Worm (Caenorhabditis elegans) whole organism, L2 larva: ENCODE data around the gene gei-1.

Experiments
- C34F6.9 ChIP-seq: fragments of 150-350 bp; optimal IDR thresholded peaks from 2 replicates; lab custom pipeline; 2014; ENCODE audit warnings: missing biosample characterization, missing genetic modification characterization
- F13H6.1 ChIP-seq: sonication (generic microtip); optimal IDR thresholded peaks from 2 replicates; lab custom pipeline; 2016; ENCODE audit warnings: missing genetic modification characterization, missing compliant biosample characterization
- R02D3.7 ChIP-seq: fragments of 150-350 bp; optimal IDR thresholded peaks from 2 replicates; lab custom pipeline; 2014; ENCODE audit warnings: missing biosample characterization, missing genetic modification characterization
- Y55F3AM.14 ChIP-seq: fragments of 200-800 bp; sonication (Bioruptor generic); optimal IDR thresholded peaks from 2 replicates; lab custom pipeline; 2018; ENCODE audit warnings: mild to moderate bottlenecking, missing genetic modification characterization, missing compliant biosample characterization
- ZK546.5 ChIP-seq: sonication (generic microtip); optimal IDR thresholded peaks from 2 replicates; lab custom pipeline; 2017; ENCODE audit warnings: missing biosample characterization, missing genetic modification characterization
- alr-1 ChIP-seq: fragments of 150-350 bp; optimal IDR thresholded peaks from 2 replicates; lab custom pipeline; 2014; ENCODE audit warnings: missing biosample characterization, missing genetic modification characterization
- aly-2 ChIP-seq: fragments of 150-350 bp; optimal IDR thresholded peaks from 2 replicates; lab custom pipeline; 2014; ENCODE audit warnings: missing biosample characterization, missing genetic modification characterization
- ama-1 ChIP-seq: fragments of 150-350 bp; optimal IDR thresholded peaks from 2 replicates; lab custom pipeline; 2018; ENCODE audit warnings: inconsistent platforms
- ceh-16 ChIP-seq: fragments of 150-350 bp; optimal IDR thresholded peaks from 2 replicates; lab custom pipeline; 2014; ENCODE audit warnings: missing biosample characterization, missing genetic modification characterization
- egl-27 ChIP-seq: sonication (generic microtip); optimal IDR thresholded peaks from 3 replicates; lab custom pipeline; 2017; ENCODE audit warnings: missing biosample characterization, missing genetic modification reagents, missing genetic modification characterization
- elt-3 ChIP-seq: sonication (generic microtip); optimal IDR thresholded peaks from 2 replicates; lab custom pipeline; 2017; ENCODE audit warnings: missing biosample characterization, missing genetic modification characterization
- fos-1 ChIP-seq: fragments of 150-350 bp; optimal IDR thresholded peaks from 2 replicates; lab custom pipeline; 2014; ENCODE audit warnings: missing biosample characterization, missing genetic modification characterization
- gmeb-1 ChIP-seq: fragments of 150-350 bp; optimal IDR thresholded peaks from 2 replicates; lab custom pipeline; 2014; ENCODE audit warnings: missing biosample characterization, missing genetic modification characterization
- lin-11 ChIP-seq: fragments of 150-350 bp; sonication (generic microtip); optimal IDR thresholded peaks from 2 replicates; lab custom pipeline; 2014; ENCODE audit warnings: missing biosample characterization, missing genetic modification characterization, inconsistent platforms, mixed read lengths
- lin-13 ChIP-seq: fragments of 150-350 bp; optimal IDR thresholded peaks from 2 replicates; lab custom pipeline; 2014; ENCODE audit warnings: missing biosample characterization, missing genetic modification reagents, missing genetic modification characterization
- mab-5 ChIP-seq: fragments of 150-350 bp; optimal IDR thresholded peaks from 2 replicates; lab custom pipeline; 2014; ENCODE audit warnings: missing biosample characterization, missing genetic modification characterization
- mbf-1 ChIP-seq: sonication (generic microtip); optimal IDR thresholded peaks from 2 replicates; lab custom pipeline; 2017; ENCODE audit warnings: missing biosample characterization, missing genetic modification characterization
- nhr-10 ChIP-seq: sonication (generic microtip); optimal IDR thresholded peaks from 2 replicates; lab custom pipeline; 2017; ENCODE audit warnings: missing biosample characterization, missing genetic modification characterization
- nhr-11 ChIP-seq: fragments of 150-350 bp; optimal IDR thresholded peaks from 2 replicates; lab custom pipeline; 2014; ENCODE audit warnings: missing biosample characterization, missing genetic modification characterization
- nhr-12 ChIP-seq: fragments of 150-350 bp; optimal IDR thresholded peaks from 2 replicates; lab custom pipeline; 2014; ENCODE audit warnings: missing biosample characterization, missing genetic modification characterization
- nhr-129 ChIP-seq: fragments of 150-350 bp; optimal IDR thresholded peaks from 2 replicates; lab custom pipeline; 2014; ENCODE audit warnings: missing biosample characterization, missing genetic modification characterization
- nhr-21 ChIP-seq: fragments of 150-350 bp; optimal IDR thresholded peaks from 2 replicates; lab custom pipeline; 2014; ENCODE audit warnings: missing biosample characterization, missing genetic modification characterization
- nhr-23 ChIP-seq: fragments of 150-350 bp; optimal IDR thresholded peaks from 2 replicates; lab custom pipeline; 2014; ENCODE audit warnings: missing biosample characterization, missing genetic modification reagents, missing genetic modification characterization
- nhr-237 ChIP-seq: fragments of 150-350 bp; optimal IDR thresholded peaks from 2 replicates; lab custom pipeline; 2014; ENCODE audit warnings: missing biosample characterization, missing genetic modification characterization
- nhr-6 ChIP-seq: fragments of 150-350 bp; optimal IDR thresholded peaks from 2 replicates; lab custom pipeline; 2014; ENCODE audit warnings: missing biosample characterization, missing genetic modification characterization
- nhr-77 ChIP-seq: fragments of 150-350 bp; optimal IDR thresholded peaks from 2 replicates; lab custom pipeline; 2014; ENCODE audit warnings: missing biosample characterization, missing genetic modification characterization
- sem-4 ChIP-seq: fragments of 150-350 bp; optimal IDR thresholded peaks from 2 replicates; lab custom pipeline; 2014; ENCODE audit warnings: missing biosample characterization, missing genetic modification reagents, missing genetic modification characterization
- skn-1 ChIP-seq: sonication (generic microtip); optimal IDR thresholded peaks from 2 replicates; lab custom pipeline; 2017; ENCODE audit warnings: missing biosample characterization, missing genetic modification characterization
- sma-9 ChIP-seq, 2 experiments: fragments of 150-350 bp in 1 of 2; sonication (generic microtip) in 1 of 2; optimal IDR thresholded peaks; 2 replicates each; lab custom pipeline; 2014 to 2016; ENCODE audit warnings: missing genetic modification characterization in 2 of 2, mild to moderate bottlenecking in 1 of 2, missing biosample characterization in 1 of 2, missing compliant biosample characterization in 1 of 2, missing genetic modification reagents in 1 of 2, moderate library complexity in 1 of 2
- unc-39 ChIP-seq: fragments of 150-350 bp; optimal IDR thresholded peaks from 2 replicates; lab custom pipeline; 2014; ENCODE audit warnings: missing biosample characterization, missing genetic modification characterization
- unc-55 ChIP-seq: fragments of 150-350 bp; sonication (generic microtip); optimal IDR thresholded peaks from 3 replicates; lab custom pipeline; 2014; ENCODE audit warnings: missing biosample characterization, missing genetic modification reagents, missing genetic modification characterization
- unc-62 ChIP-seq: fragments of 150-350 bp; optimal IDR thresholded peaks from 2 replicates; lab custom pipeline; 2014; ENCODE audit warnings: missing biosample characterization, missing genetic modification reagents, missing genetic modification characterization
- zag-1 ChIP-seq: fragments of 150-350 bp; optimal IDR thresholded peaks from 2 replicates; lab custom pipeline; 2014; ENCODE audit warnings: missing biosample characterization, missing genetic modification characterization
- ztf-1 ChIP-seq: fragments of 200-800 bp; sonication (Bioruptor generic); conservative IDR thresholded peaks from 2 replicates; pipeline ENCODE4 v1.3.6; 2022; ENCODE audit warnings: missing genetic modification characterization, missing compliant biosample characterization
- ztf-11 ChIP-seq: sonication (generic microtip); optimal IDR thresholded peaks from 2 replicates; lab custom pipeline; 2017; ENCODE audit warnings: missing biosample characterization, missing genetic modification characterization
- ztf-4 ChIP-seq: fragments of 150-350 bp; optimal IDR thresholded peaks from 2 replicates; lab custom pipeline; 2014; ENCODE audit warnings: missing biosample characterization, missing genetic modification characterization

gei-1 gene

ce11 chrIII:3389426-3390020, 44.9 kb downstream of the gei-1 start, which contains the start of the genes elmd-1 and hecw-1 (continued):
- no peak for TF ChIP-seq mbf-1 (tag; lab: Kevin White, UChicago)
- TF ChIP-seq nhr-10 (tag; lab: Kevin White, UChicago): no peak
- no peak for TF ChIP-seq nhr-77 (tag; lab: Kevin White, UChicago)
- no peak for TF ChIP-seq alr-1
- no peak for TF ChIP-seq nhr-23
- TF ChIP-seq ztf-11: no peak
- TF ChIP-seq ZK546.5 (tag; lab: Kevin White, UChicago): no peak
- no peak for TF ChIP-seq mab-5 (tag; lab: Kevin White, UChicago)
- peak; percentile 56 for TF ChIP-seq lin-13 (GFP tag; lab: Kevin White, UChicago)
- TF ChIP-seq fos-1 (tag; lab: Kevin White, UChicago): peak; percentile 70
- no peak for TF ChIP-seq zag-1 (tag; lab: Kevin White, UChicago)
- no peak for TF ChIP-seq nhr-237
- no peak for TF ChIP-seq nhr-11 (tag; lab: Kevin White, UChicago)
- TF ChIP-seq egl-27: peak; percentile 50
- TF ChIP-seq nhr-129 (tag; lab: Kevin White, UChicago): peak; percentile 57
- TF ChIP-seq elt-3 (tag; lab: Kevin White, UChicago): no peak
- no peak for TF ChIP-seq ceh-16 (tag; lab: Kevin White, UChicago)
- no peak for TF ChIP-seq sem-4 (tag; lab: Kevin White, UChicago)
- TF ChIP-seq F13H6.1 (tag; lab: Kevin White, UChicago): peak; percentile 60
- peak; percentile 53 for TF ChIP-seq gmeb-1
- TF ChIP-seq unc-55 (GFP tag; lab: Kevin White, UChicago): peak; percentile 73
- TF ChIP-seq C34F6.9 (tag; lab: Kevin White, UChicago): peak; percentile 63
- no peak for TF ChIP-seq unc-39 (tag; lab: Kevin White, UChicago)
- no peak for TF ChIP-seq Y55F3AM.14 (GFP tag; lab: Kevin White, UChicago)
- no peak for TF ChIP-seq nhr-12

- TF ChIP-seq mab-5 (tag; lab: Kevin White, UChicago): no peak
- no peak for TF ChIP-seq R02D3.7 (tag; lab: Kevin White, UChicago)
- TF ChIP-seq ztf-1 (GFP tag; lab: Robert Waterston, UW): no peak
- no peak for TF ChIP-seq unc-62 (GFP tag; lab: Kevin White, UChicago)
- TF ChIP-seq ZK546.5 (tag; lab: Kevin White, UChicago): no peak
- TF ChIP-seq nhr-6: no peak
- no peak for TF ChIP-seq ztf-11
- TF ChIP-seq alr-1: no peak
- TF ChIP-seq aly-2: no peak
Observed at ce11 chrIII:3390144-3390543, 45.5 kb downstream of the gei-1 start.

- no peak for TF ChIP-seq fos-1 (tag; lab: Kevin White, UChicago)
- TF ChIP-seq sem-4 (tag; lab: Kevin White, UChicago): no peak
- no peak for TF ChIP-seq skn-1 (tag; lab: Kevin White, UChicago)
- no peak for TF ChIP-seq ZK546.5 (tag; lab: Kevin White, UChicago)
- no peak for TF ChIP-seq lin-11 (tag; lab: Kevin White, UChicago)
- TF ChIP-seq unc-39 (tag; lab: Kevin White, UChicago): no peak
- TF ChIP-seq, all 48 proteins: peak for 0
Observed at ce11 chrIII:3393687-3394086, 49.0 kb downstream of the gei-1 start, which contains the start of gene mlc-4. TSS of gene mlc-4 (minus strand) at chrIII:3393787.

ce11 chrIII:3395112-3395511, 50.4 kb downstream of the gei-1 start:
- no peak for TF ChIP-seq ceh-16 (tag; lab: Kevin White, UChicago)
- no peak for TF ChIP-seq Y55F3AM.14 (GFP tag; lab: Kevin White, UChicago)
- TF ChIP-seq nhr-237: no peak
- TF ChIP-seq nhr-21: no peak
- TF ChIP-seq ztf-1 (GFP tag; lab: Robert Waterston, UW): no peak
- no peak for TF ChIP-seq mbf-1 (tag; lab: Kevin White, UChicago)
- TF ChIP-seq nhr-12: no peak
- no peak for TF ChIP-seq ama-1 (lab: Kevin White, UChicago)
- TF ChIP-seq ztf-4 (tag; lab: Kevin White, UChicago): no peak
- no peak for TF ChIP-seq R02D3.7 (tag; lab: Kevin White, UChicago)
- no peak for TF ChIP-seq nhr-10 (tag; lab: Kevin White, UChicago)
- TF ChIP-seq nhr-129 (tag; lab: Kevin White, UChicago): no peak
- TF ChIP-seq nhr-23: no peak
- TF ChIP-seq sma-9 (GFP tag; optimal IDR thresholded peaks at IDR 0.05; lab: Kevin White, UChicago): no peak
- no peak for TF ChIP-seq sma-9 (tag; optimal IDR thresholded peaks at IDR 0.05; lab: Kevin White, UChicago)
- no peak for TF ChIP-seq elt-3 (tag; lab: Kevin White, UChicago)
- TF ChIP-seq F13H6.1 (tag; lab: Kevin White, UChicago): no peak
